Worm (Caenorhabditis elegans): Measurements from ENCODE around the gene srt-31.
A peak's percentile ranks its signal among the peaks of the same experiment; 100 is the strongest.

DNA sequence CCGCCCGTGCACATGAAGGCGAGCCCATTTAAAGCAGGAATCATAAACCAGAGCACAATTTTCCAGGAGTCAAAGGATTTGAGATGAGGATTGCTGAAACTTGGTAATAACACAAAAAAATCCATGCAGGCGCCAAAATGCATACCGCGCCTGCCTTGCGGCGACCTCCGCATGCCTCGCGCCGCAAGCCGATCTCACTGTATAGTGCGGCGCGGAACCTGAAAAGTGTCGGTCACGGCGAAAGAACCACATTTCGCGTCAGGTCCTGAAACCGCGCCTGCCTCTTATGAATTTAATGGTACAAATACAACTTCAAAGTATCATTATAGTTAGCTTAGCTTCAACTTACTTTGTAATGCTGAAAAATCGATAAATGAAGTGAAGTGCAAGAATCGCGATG lies 27.8 kb downstream of the srt-31 start:
- TF ChIP-seq dpl-1 (GFP tag; optimal IDR thresholded peaks at IDR 0.05) (no peak), mxl-1 (tag; optimal IDR thresholded peaks at IDR 0.05) (no peak), pbrm-1 (GFP tag; IDR thresholded peaks at IDR 0.05) (no peak), tlf-1 (GFP tag; optimal IDR thresholded peaks at IDR 0.05) (no peak), nfya-1 (tag; optimal IDR thresholded peaks at IDR 0.05; ENCODE audit: borderline replicate concordance, insufficient read depth) (no peak), unc-130 (GFP tag; optimal IDR thresholded peaks at IDR 0.05) (no peak), unc-62 (GFP tag; optimal IDR thresholded peaks at IDR 0.05) (no peak), madf-8 (GFP tag; conservative IDR thresholded peaks at IDR 0.05) (no peak), ceh-91 (GFP tag; IDR thresholded peaks at IDR 0.05) (no peak), let-607 (tag; optimal IDR thresholded peaks at IDR 0.05) (no peak), snpc-4 (GFP tag; optimal IDR thresholded peaks at IDR 0.05) (no peak), snpc-4 (tag; optimal IDR thresholded peaks at IDR 0.05) (peak in 1 of 4 experiments; percentile 1), Y67H2A.10 (GFP tag; conservative IDR thresholded peaks at IDR 0.05) (no peak), cebp-1 (GFP tag; IDR thresholded peaks at IDR 0.05) (no peak), cebp-1 (tag; optimal IDR thresholded peaks at IDR 0.05) (no peak), zim-3 (tag; optimal IDR thresholded peaks at IDR 0.05) (no peak)
